Fruit fly (Drosophila melanogaster) whole organism, embryonic: ENCODE results near the gene Sytbeta.

ENCODE experiments used
- B-H1 ChIP-seq: fragments of 200-800 bp; sonication (Bioruptor generic); IDR thresholded peaks from 3 replicates; pipeline ENCODE4 v1.3.6; 2022; ENCODE audit warnings: missing biosample characterization, missing genetic modification characterization
- Bdp1 ChIP-seq: fragments of 200-800 bp; sonication (Bioruptor generic); optimal IDR thresholded peaks from 3 replicates; lab custom pipeline; 2016; ENCODE audit warnings: missing biosample characterization, missing genetic modification characterization
- CG12299 ChIP-seq: fragments of 200-800 bp; sonication (Bioruptor generic); optimal IDR thresholded peaks from 2 replicates; lab custom pipeline; 2018; ENCODE audit warnings: missing biosample characterization, mild to moderate bottlenecking, missing genetic modification characterization
- CG13775 ChIP-seq: fragments of 200-800 bp; sonication (Bioruptor generic); optimal IDR thresholded peaks from 3 replicates; lab custom pipeline; 2017; ENCODE audit warnings: missing biosample characterization, mild to moderate bottlenecking, missing genetic modification characterization
- CG14667 ChIP-seq: fragments of 200-800 bp; sonication (Bioruptor generic); IDR thresholded peaks from 2 replicates; pipeline ENCODE4 v1.3.6; 2022; ENCODE audit warnings: missing biosample characterization, missing genetic modification characterization
- CG15011 ChIP-seq: fragments of 200-800 bp; sonication (Bioruptor generic); optimal IDR thresholded peaks from 3 replicates; lab custom pipeline; 2018; ENCODE audit warnings: missing biosample characterization, mild to moderate bottlenecking, missing genetic modification characterization
- CG1529 ChIP-seq: fragments of 200-800 bp; sonication (Bioruptor generic); optimal IDR thresholded peaks from 3 replicates; lab custom pipeline; 2018; ENCODE audit warnings: missing biosample characterization, missing genetic modification characterization
- CG17802 ChIP-seq: fragments of 200-800 bp; sonication (Bioruptor generic); optimal IDR thresholded peaks from 2 replicates; lab custom pipeline; 2018; ENCODE audit warnings: missing biosample characterization, mild to moderate bottlenecking, missing genetic modification characterization, moderate library complexity
- CG17912 ChIP-seq: fragments of 200-800 bp; sonication (Bioruptor generic); optimal IDR thresholded peaks from 2 replicates; lab custom pipeline; 2018; ENCODE audit warnings: missing biosample characterization, mild to moderate bottlenecking, missing genetic modification characterization
- CG18262 ChIP-seq: fragments of 200-800 bp; optimal IDR thresholded peaks from 3 replicates; lab custom pipeline; 2019; ENCODE audit warnings: missing biosample characterization, mild to moderate bottlenecking, missing genetic modification characterization, moderate library complexity
- CG1832 ChIP-seq: fragments of 200-800 bp; sonication (Bioruptor generic); optimal IDR thresholded peaks from 2 replicates; lab custom pipeline; 2017; ENCODE audit warnings: missing biosample characterization, mild to moderate bottlenecking, missing genetic modification characterization, inconsistent platforms
- CG32772 ChIP-seq: fragments of 200-800 bp; sonication (Bioruptor generic); IDR thresholded peaks from 2 replicates; pipeline ENCODE4 v1.3.6; 2022; ENCODE audit warnings: missing biosample characterization, missing genetic modification characterization
- CG3407 ChIP-seq: fragments of 200-800 bp; sonication (Bioruptor generic); optimal IDR thresholded peaks from 2 replicates; lab custom pipeline; 2018; ENCODE audit warnings: missing biosample characterization, mild to moderate bottlenecking, missing genetic modification characterization
- CG4328 ChIP-seq: fragments of 200-800 bp; sonication (Bioruptor generic); optimal IDR thresholded peaks from 3 replicates; lab custom pipeline; 2017; ENCODE audit warnings: missing biosample characterization, missing genetic modification reagents, missing genetic modification characterization
- CG6254 ChIP-seq: fragments of 200-800 bp; sonication (Bioruptor generic); optimal IDR thresholded peaks from 3 replicates; lab custom pipeline; 2017; ENCODE audit warnings: mild to moderate bottlenecking, missing biosample characterization, missing genetic modification reagents, missing genetic modification characterization
- CG6654 ChIP-seq: fragments of 200-800 bp; sonication (Bioruptor generic); optimal IDR thresholded peaks from 2 replicates; lab custom pipeline; 2017; ENCODE audit warnings: missing biosample characterization, mild to moderate bottlenecking, missing genetic modification characterization
- CG6683 ChIP-seq: fragments of 200-800 bp; sonication (Bioruptor generic); optimal IDR thresholded peaks from 2 replicates; lab custom pipeline; 2017; ENCODE audit warnings: missing biosample characterization, mild to moderate bottlenecking, missing genetic modification characterization, missing genetic modification reagents
- CG6791 ChIP-seq: fragments of 200-800 bp; sonication (Bioruptor generic); IDR thresholded peaks from 3 replicates; pipeline ENCODE4 v1.3.6; 2022; ENCODE audit warnings: missing biosample characterization, missing genetic modification characterization; ENCODE audit not compliant: partially characterized antibody
- CG7745 ChIP-seq: fragments of 200-800 bp; sonication (Bioruptor generic); optimal IDR thresholded peaks from 2 replicates; lab custom pipeline; 2018; ENCODE audit warnings: missing biosample characterization, mild to moderate bottlenecking, missing genetic modification characterization, moderate library complexity
- CG9817 ChIP-seq: fragments of 200-800 bp; sonication (Bioruptor generic); optimal IDR thresholded peaks from 2 replicates; lab custom pipeline; 2018; ENCODE audit warnings: missing biosample characterization, mild to moderate bottlenecking, missing genetic modification characterization, moderate library complexity
- Doc2 ChIP-seq: fragments of 200-800 bp; sonication (Bioruptor generic); IDR thresholded peaks from 2 replicates; pipeline ENCODE4 v1.3.6; 2022; ENCODE audit warnings: missing biosample characterization, missing genetic modification characterization
- HLH54F ChIP-seq: fragments of 200-800 bp; sonication (Bioruptor generic); optimal IDR thresholded peaks from 3 replicates; lab custom pipeline; 2016; ENCODE audit warnings: missing biosample characterization, missing genetic modification characterization
- Kr ChIP-seq: fragments of 200-800 bp; sonication (Bioruptor generic); optimal IDR thresholded peaks from 2 replicates; lab custom pipeline; 2017; ENCODE audit warnings: missing biosample characterization, mild to moderate bottlenecking, missing genetic modification characterization
- Meics ChIP-seq: fragments of 200-800 bp; sonication (Bioruptor generic); optimal IDR thresholded peaks from 2 replicates; lab custom pipeline; 2017; ENCODE audit warnings: missing biosample characterization, mild to moderate bottlenecking, missing genetic modification characterization
- Mrtf ChIP-seq: fragments of 200-800 bp; sonication (Bioruptor generic); IDR thresholded peaks from 3 replicates; pipeline ENCODE4 v1.3.6; 2022; ENCODE audit warnings: missing biosample characterization, missing genetic modification characterization
- NK7.1 ChIP-seq: fragments of 200-800 bp; sonication (Bioruptor generic); optimal IDR thresholded peaks from 3 replicates; lab custom pipeline; 2016; ENCODE audit warnings: missing biosample characterization, missing genetic modification characterization
- PHDP ChIP-seq: fragments of 200-800 bp; sonication (Bioruptor generic); optimal IDR thresholded peaks from 3 replicates; lab custom pipeline; 2018; ENCODE audit warnings: missing biosample characterization, mild to moderate bottlenecking, missing genetic modification characterization, moderate library complexity
- Poxn ChIP-seq: fragments of 200-800 bp; sonication (Bioruptor generic); IDR thresholded peaks from 2 replicates; pipeline ENCODE4 v1.3.6; 2022; ENCODE audit warnings: missing biosample characterization, missing genetic modification characterization
- Sox100B ChIP-seq: fragments of 200-800 bp; sonication (Bioruptor generic); optimal IDR thresholded peaks from 3 replicates; lab custom pipeline; 2018; ENCODE audit warnings: missing biosample characterization, mild to moderate bottlenecking, missing genetic modification characterization
- Stat92E ChIP-seq, 3 experiments: fragments of >200 bp in 2 of 3; fragments of 200-800 bp in 1 of 3; sonication (Bioruptor generic) in 1 of 3; optimal IDR thresholded peaks; 2 replicates each; lab custom pipeline; 2017 to 2019; ENCODE audit warnings: missing biosample characterization in 3 of 3, missing genetic modification characterization in 3 of 3, mild to moderate bottlenecking in 1 of 3, moderate library complexity in 1 of 3
- ac ChIP-seq: fragments of 200-800 bp; sonication (Bioruptor generic); optimal IDR thresholded peaks from 3 replicates; lab custom pipeline; 2017; ENCODE audit warnings: missing biosample characterization, mild to moderate bottlenecking, missing genetic modification characterization
- az2 ChIP-seq: fragments of 200-800 bp; sonication (Bioruptor generic); optimal IDR thresholded peaks from 3 replicates; lab custom pipeline; 2016; ENCODE audit warnings: missing biosample characterization, missing genetic modification characterization
- chinmo ChIP-seq: fragments of 200-800 bp; sonication (Bioruptor generic); IDR thresholded peaks from 4 replicates; pipeline ENCODE4 v1.3.6; 2022; ENCODE audit warnings: missing biosample characterization, missing genetic modification characterization; ENCODE audit not compliant: partially characterized antibody
- chm ChIP-seq: fragments of 200-800 bp; sonication (Bioruptor generic); IDR thresholded peaks from 2 replicates; pipeline ENCODE4 v1.3.6; 2022; ENCODE audit warnings: missing biosample characterization, missing genetic modification characterization
- dimm ChIP-seq: fragments of 200-800 bp; sonication (Bioruptor generic); IDR thresholded peaks from 2 replicates; pipeline ENCODE4 v1.3.6; 2022; ENCODE audit warnings: missing biosample characterization, missing genetic modification characterization
- dysf ChIP-seq: fragments of 200-800 bp; sonication (Bioruptor generic); IDR thresholded peaks from 3 replicates; pipeline ENCODE4 v1.3.6; 2022; ENCODE audit warnings: missing biosample characterization, missing genetic modification characterization
- fd3F ChIP-seq: fragments of 200-800 bp; sonication (Bioruptor generic); optimal IDR thresholded peaks from 2 replicates; lab custom pipeline; 2018; ENCODE audit warnings: missing biosample characterization, mild to moderate bottlenecking, missing genetic modification characterization, moderate library complexity
- fd64A ChIP-seq: fragments of 200-800 bp; sonication (Bioruptor generic); optimal IDR thresholded peaks from 3 replicates; lab custom pipeline; 2018; ENCODE audit warnings: missing biosample characterization, mild to moderate bottlenecking, missing genetic modification characterization
- gcm2 ChIP-seq: fragments of 200-800 bp; sonication (Bioruptor generic); optimal IDR thresholded peaks from 2 replicates; lab custom pipeline; 2016; ENCODE audit warnings: missing biosample characterization, missing genetic modification characterization
- gfzf ChIP-seq: fragments of 200-800 bp; sonication (Bioruptor generic); optimal IDR thresholded peaks from 2 replicates; lab custom pipeline; 2016; ENCODE audit warnings: missing biosample characterization, mild to moderate bottlenecking, missing genetic modification characterization, moderate library complexity
- gsb-n ChIP-seq: fragments of 200-800 bp; sonication (Bioruptor generic); optimal IDR thresholded peaks from 3 replicates; lab custom pipeline; 2018; ENCODE audit warnings: missing biosample characterization, mild to moderate bottlenecking, missing genetic modification characterization
- h ChIP-seq: fragments of >200 bp; optimal IDR thresholded peaks from 2 replicates; lab custom pipeline; 2017
- her ChIP-seq: fragments of 200-800 bp; sonication (Bioruptor generic); optimal IDR thresholded peaks from 2 replicates; lab custom pipeline; 2016; ENCODE audit warnings: missing biosample characterization, missing genetic modification characterization
- lmd ChIP-seq: fragments of 200-800 bp; sonication (Bioruptor generic); IDR thresholded peaks from 2 replicates; pipeline ENCODE4 v1.3.6; 2022; ENCODE audit warnings: missing biosample characterization, missing genetic modification characterization
- nau ChIP-seq: fragments of 200-800 bp; sonication (Bioruptor generic); optimal IDR thresholded peaks from 3 replicates; lab custom pipeline; 2017; ENCODE audit warnings: missing biosample characterization, mild to moderate bottlenecking, missing genetic modification characterization, missing genetic modification reagents
- oc ChIP-seq: fragments of 200-800 bp; sonication (Bioruptor generic); optimal IDR thresholded peaks from 2 replicates; lab custom pipeline; 2018; ENCODE audit warnings: missing biosample characterization, mild to moderate bottlenecking, missing genetic modification characterization, moderate library complexity
- peb ChIP-seq: fragments of 200-800 bp; sonication (Bioruptor generic); IDR thresholded peaks from 2 replicates; pipeline ENCODE4 v1.3.6; 2022; ENCODE audit warnings: missing biosample characterization, missing genetic modification characterization
- pho ChIP-seq: fragments of 200-800 bp; sonication (Bioruptor generic); optimal IDR thresholded peaks from 2 replicates; lab custom pipeline; 2016; ENCODE audit warnings: missing biosample characterization, missing genetic modification characterization
- pita ChIP-seq: fragments of 200-800 bp; sonication (Bioruptor generic); optimal IDR thresholded peaks from 2 replicates; lab custom pipeline; 2017; ENCODE audit warnings: missing biosample characterization, mild to moderate bottlenecking, missing genetic modification characterization
- tgo ChIP-seq: fragments of 200-800 bp; sonication (Bioruptor generic); IDR thresholded peaks from 3 replicates; pipeline ENCODE4 v1.3.6; 2022; ENCODE audit warnings: missing biosample characterization, missing genetic modification characterization
- zfh2 ChIP-seq: fragments of 200-800 bp; sonication (Bioruptor generic); optimal IDR thresholded peaks from 2 replicates; lab custom pipeline; 2016; ENCODE audit warnings: missing biosample characterization, missing genetic modification characterization

Sytbeta gene

dm6 chr3L:15107776-15108379 lies 43.1 kb upstream of the Sytbeta start (continued):
- TF ChIP-seq gsb-n, result peak; percentile 65
- TF ChIP-seq Bdp1 (GFP tag; lab: Kevin White, UChicago), result no peak
- no peak for TF ChIP-seq pho (GFP tag; lab: Kevin White, UChicago)
- TF ChIP-seq CG17912 (GFP tag; lab: Kevin White, UChicago), result no peak
- no peak for TF ChIP-seq oc (tag; lab: Kevin White, UChicago)
- TF ChIP-seq Stat92E (GFP tag; optimal IDR thresholded peaks at IDR 0.05; lab: Kevin White, UChicago), result no peak
- peak; percentile 46 for TF ChIP-seq PHDP (tag; lab: Kevin White, UChicago)
- no peak for TF ChIP-seq B-H1 (GFP tag; lab: Robert Waterston, UW)
- no peak for TF ChIP-seq CG7745
- TF ChIP-seq Sox100B (GFP tag; lab: Kevin White, UChicago), result peak; percentile 75
- no peak for TF ChIP-seq Poxn (GFP tag; lab: Robert Waterston, UW)
- TF ChIP-seq CG3407 (GFP tag; lab: Kevin White, UChicago), result peak; percentile 52
- peak; percentile 40 for TF ChIP-seq CG6654 (GFP tag; lab: Kevin White, UChicago)
- no peak for TF ChIP-seq zfh2 (GFP tag; lab: Kevin White, UChicago)
- peak; percentile 25 for TF ChIP-seq CG13775 (GFP tag; lab: Kevin White, UChicago)
- no peak for TF ChIP-seq NK7.1 (GFP tag; lab: Kevin White, UChicago)
- no peak for TF ChIP-seq CG9817
- no peak for TF ChIP-seq CG14667
- no peak for TF ChIP-seq chinmo (GFP tag; lab: Robert Waterston, UW)
- peak; percentile 9 for TF ChIP-seq CG4328
- no peak for TF ChIP-seq CG15011 (GFP tag; lab: Kevin White, UChicago)
- no peak for TF ChIP-seq Doc2 (GFP tag; lab: Robert Waterston, UW)
- TF ChIP-seq pita (GFP tag; lab: Kevin White, UChicago), result no peak
- no peak for TF ChIP-seq fd64A
- TF ChIP-seq peb (GFP tag; lab: Robert Waterston, UW), result no peak
- peak; percentile 25 for TF ChIP-seq CG1832
- TF ChIP-seq Mrtf, result no peak
- TF ChIP-seq CG17802, result no peak
- no peak for TF ChIP-seq HLH54F (GFP tag; lab: Kevin White, UChicago)
- no peak for TF ChIP-seq CG12299 (tag; lab: Kevin White, UChicago)
- no peak for TF ChIP-seq fd3F (GFP tag; lab: Kevin White, UChicago)
- TF ChIP-seq az2, result peak; percentile 39
- no peak for TF ChIP-seq Kr (GFP tag; lab: Kevin White, UChicago)
- TF ChIP-seq nau (GFP tag; lab: Kevin White, UChicago), result no peak
- TF ChIP-seq CG1529 (GFP tag; lab: Kevin White, UChicago), result peak; percentile 58
- TF ChIP-seq tgo (GFP tag; lab: Robert Waterston, UW), result peak; percentile 33; the same call in 1 of the 3 replicates
- TF ChIP-seq h (lab: Kevin White, UChicago), result no peak
- TF ChIP-seq chm, result no peak
- peak; percentile 32 for TF ChIP-seq CG6254 (GFP tag; lab: Kevin White, UChicago)
- TF ChIP-seq dysf (GFP tag; lab: Robert Waterston, UW), result no peak
- TF ChIP-seq lmd (GFP tag; lab: Robert Waterston, UW), result peak; percentile 36
- peak; percentile 86 for TF ChIP-seq CG18262 (tag; lab: Kevin White, UChicago)
- no peak for TF ChIP-seq CG6791 (GFP tag; lab: Robert Waterston, UW)
- TF ChIP-seq CG32772, result 0 out of 2 replicates have a peak, but pooled peaks have one; percentile 42
- 0 out of 2 replicates have a peak, but pooled peaks have one; percentile 24 for TF ChIP-seq dimm (GFP tag; lab: Robert Waterston, UW)
- no peak for TF ChIP-seq her (GFP tag; lab: Kevin White, UChicago)
- TF ChIP-seq gcm2 (GFP tag; lab: Kevin White, UChicago), result no peak
- no peak for TF ChIP-seq gfzf
- TF ChIP-seq CG6683 (GFP tag; lab: Kevin White, UChicago), result peak; percentile 3
- TF ChIP-seq Meics, result peak; percentile 35
- no peak for TF ChIP-seq ac (GFP tag; lab: Kevin White, UChicago)
